Fruit fly (Drosophila melanogaster) Kc167 (cell line): ENCODE measurements around the gene CG14857.

Experiments
- Myc ChIP-seq: fragments of >200 bp; optimal IDR thresholded peaks from 2 replicates; lab custom pipeline; 2017; ENCODE audit warnings: missing external identifiers
- Sin3A ChIP-seq: fragments of >200 bp; optimal IDR thresholded peaks from 2 replicates; lab custom pipeline; 2018; ENCODE audit warnings: missing external identifiers
- h ChIP-seq: fragments of >200 bp; optimal IDR thresholded peaks from 3 replicates; lab custom pipeline; 2018; ENCODE audit warnings: missing external identifiers
- psq ChIP-seq: fragments of >200 bp; optimal IDR thresholded peaks from 2 replicates; lab custom pipeline; 2017; ENCODE audit warnings: missing external identifiers
- ttk ChIP-seq: sonication (Bioruptor generic); optimal IDR thresholded peaks from 2 replicates; lab custom pipeline; 2017; ENCODE audit warnings: missing external identifiers

DNA sequence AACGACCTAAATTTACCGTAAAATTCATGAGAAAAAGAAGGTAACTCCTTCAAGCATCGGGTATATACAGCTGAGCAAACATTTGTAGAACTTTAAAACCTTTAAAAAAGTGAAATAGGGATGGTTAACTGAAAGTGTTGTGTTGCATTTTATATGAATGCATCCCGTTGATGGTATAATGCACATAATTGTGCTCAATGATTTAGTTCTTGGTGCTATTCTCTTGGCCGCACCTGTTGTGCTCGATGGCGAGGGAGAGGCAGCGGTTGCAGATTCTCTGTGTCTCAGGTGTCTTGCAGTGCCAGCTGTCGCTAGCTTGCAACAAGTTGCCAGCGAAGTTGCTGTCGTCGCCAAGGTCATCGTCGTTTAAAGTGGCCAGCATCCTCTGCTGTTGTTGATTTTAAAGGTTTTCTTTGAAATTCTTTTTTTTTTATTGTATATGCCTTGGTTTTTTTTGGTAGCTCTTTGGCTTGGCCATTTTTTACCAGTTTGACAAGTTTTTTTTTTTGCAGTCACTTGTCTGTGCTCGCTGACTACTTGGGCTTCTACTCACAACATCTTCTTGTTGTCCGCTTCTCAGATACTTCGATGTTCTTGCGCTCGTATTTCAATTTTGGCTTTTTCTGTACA, 36.1 kb upstream of the CG14857 start:
- no peak for TF ChIP-seq Myc (lab: Kevin White, UChicago)
- TF ChIP-seq Sin3A, result no peak
- TF ChIP-seq psq (lab: Kevin White, UChicago), result no peak
- no peak for TF ChIP-seq h (lab: Kevin White, UChicago)
- TF ChIP-seq ttk (lab: Kevin White, UChicago), result no peak
